Worm (Caenorhabditis elegans) whole organism, L4/young adult: ENCODE measurements around the gene F29B9.11.

Experiments
- W03F9.2 ChIP-seq: fragments of 150-350 bp; optimal IDR thresholded peaks from 2 replicates; lab custom pipeline; 2014; ENCODE audit warnings: missing biosample characterization, missing genetic modification characterization
- dao-5 ChIP-seq: sonication (generic microtip); optimal IDR thresholded peaks from 2 replicates; lab custom pipeline; 2016; ENCODE audit warnings: missing genotype, missing genetic modification characterization, moderate library complexity, missing compliant biosample characterization
- him-1 ChIP-seq: sonication (generic microtip); optimal IDR thresholded peaks from 2 replicates; lab custom pipeline; 2016; ENCODE audit warnings: missing genotype, missing genetic modification reagents, missing genetic modification characterization, missing compliant biosample characterization

ce11 chrIV:4645243-4645642, 14.8 kb downstream of the F29B9.11 start:
- TF ChIP-seq W03F9.2 (tag; lab: Kevin White, UChicago), result no peak
- no peak for TF ChIP-seq him-1 (tag; lab: Kevin White, UChicago)
- no peak for TF ChIP-seq dao-5 (tag; lab: Kevin White, UChicago)
